Fruit fly (Drosophila melanogaster): ENCODE data around the gene CG1840.

DNA sequence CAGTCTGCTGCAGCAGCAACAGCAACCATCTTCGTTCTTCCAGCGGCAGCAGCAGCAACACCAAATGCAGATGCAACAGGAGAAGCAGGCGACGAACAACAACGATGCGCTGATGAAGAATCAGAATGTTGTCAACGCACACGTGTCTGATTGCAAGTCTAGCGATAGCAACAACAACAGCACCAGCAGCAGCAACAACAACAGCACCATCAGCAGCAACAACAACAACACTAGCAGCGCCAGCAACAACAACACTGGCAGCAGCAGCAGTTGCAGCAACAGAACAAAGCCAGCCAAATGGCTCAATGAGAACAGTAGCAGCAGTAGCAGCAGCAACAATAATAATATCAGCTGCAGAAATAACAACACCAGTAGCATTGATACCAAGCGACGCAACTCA lies 7.0 kb downstream of the CG1840 start:
- TF ChIP-seq pan (optimal IDR thresholded peaks at IDR 0.05), result no peak
- TF ChIP-seq CrebA (GFP tag; optimal IDR thresholded peaks at IDR 0.05; ENCODE audit: borderline replicate concordance), result no peak
- no peak for TF ChIP-seq Jra (GFP tag; optimal IDR thresholded peaks at IDR 0.05)
- no peak for TF ChIP-seq psq (GFP tag; optimal IDR thresholded peaks at IDR 0.05)
- no peak for TF ChIP-seq h (GFP tag; optimal IDR thresholded peaks at IDR 0.05)
- TF ChIP-seq Myc (optimal IDR thresholded peaks at IDR 0.05), result no peak
